Worm (Caenorhabditis elegans) whole organism, L4 larva: ENCODE data around the gene cav-1.

Source experiments
- R02D3.7 ChIP-seq: fragments of 150-350 bp; sonication (generic microtip); optimal IDR thresholded peaks from 3 replicates; lab custom pipeline; 2014; ENCODE audit warnings: missing biosample characterization, missing genetic modification characterization
- egl-27 ChIP-seq: sonication (generic microtip); optimal IDR thresholded peaks from 3 replicates; lab custom pipeline; 2017; ENCODE audit warnings: missing biosample characterization, missing genetic modification reagents, missing genetic modification characterization
- pha-4 ChIP-seq, 2 experiments: fragments of 150-350 bp in 1 of 2; fragments of 200-800 bp in 1 of 2; sonication (Bioruptor generic) in 1 of 2; IDR thresholded peaks in 1 of 2; optimal IDR thresholded peaks in 1 of 2; 2 replicates each; pipeline versions ENCODE4 v1.3.6 to Lab custom; 2014 to 2022; ENCODE audit warnings: missing genetic modification characterization in 2 of 2, missing genetic modification reagents in 2 of 2, missing biosample characterization in 1 of 2, missing compliant biosample characterization in 1 of 2
- set-16 ChIP-seq: fragments of 200-800 bp; sonication (Bioruptor generic); IDR thresholded peaks from 2 replicates; pipeline ENCODE4 v1.3.6; 2022; ENCODE audit warnings: missing genetic modification reagents, missing genetic modification characterization, missing compliant biosample characterization
- snpc-4 ChIP-seq: fragments of 150-350 bp; optimal IDR thresholded peaks from 2 replicates; lab custom pipeline; 2014; ENCODE audit warnings: missing biosample characterization, missing genetic modification characterization

DNA sequence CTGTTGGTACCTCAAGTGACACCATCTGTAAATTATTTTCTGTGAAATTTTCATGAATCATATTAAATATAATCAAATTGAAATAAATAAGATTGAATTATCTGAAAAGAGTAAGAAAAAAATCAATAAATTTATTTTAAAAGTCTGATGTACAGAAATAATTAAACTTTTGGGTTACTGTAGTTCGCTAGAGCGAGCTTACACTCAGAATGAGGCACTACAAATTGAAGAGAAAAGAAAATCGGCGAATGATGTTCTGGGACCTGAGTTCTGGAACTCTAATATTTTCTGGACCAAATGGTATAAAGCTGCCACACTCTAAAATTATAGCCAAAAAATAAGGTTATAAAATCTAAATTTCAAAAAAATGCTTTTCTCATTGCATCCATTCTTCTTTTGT lies 38.4 kb upstream of the cav-1 start:
- TF ChIP-seq egl-27 (no peak), pha-4 (GFP tag; IDR thresholded peaks at IDR 0.05; lab: Robert Waterston, UW) (no peak), pha-4 (tag; optimal IDR thresholded peaks at IDR 0.05; lab: Kevin White, UChicago) (no peak), set-16 (no peak), snpc-4 (no peak), R02D3.7 (tag; lab: Kevin White, UChicago) (no peak)
